Fruit fly (Drosophila melanogaster) whole organism, adult: ENCODE data around the gene CG7156.

Experiments
- CG12768 ChIP-seq: fragments of 200-800 bp; sonication (Bioruptor generic); optimal IDR thresholded peaks from 2 replicates; lab custom pipeline; 2017; ENCODE audit warnings: missing biosample characterization, missing genetic modification characterization, mild to moderate bottlenecking, moderate library complexity, missing genetic modification reagents
- CG14711 ChIP-seq: fragments of 200-800 bp; sonication (Bioruptor generic); optimal IDR thresholded peaks from 2 replicates; lab custom pipeline; 2018; ENCODE audit warnings: missing biosample characterization, mild to moderate bottlenecking, missing genetic modification characterization, moderate library complexity
- CG33017 ChIP-seq: fragments of 200-800 bp; sonication (Bioruptor generic); optimal IDR thresholded peaks from 2 replicates; lab custom pipeline; 2018; ENCODE audit warnings: missing biosample characterization, mild to moderate bottlenecking, missing genetic modification characterization, moderate library complexity
- CG7101 ChIP-seq: fragments of 200-800 bp; sonication (Bioruptor generic); optimal IDR thresholded peaks from 2 replicates; lab custom pipeline; 2018; ENCODE audit warnings: missing biosample characterization, mild to moderate bottlenecking, missing genetic modification characterization, moderate library complexity
- Hr96 ChIP-seq: fragments of 200-800 bp; sonication (Bioruptor generic); optimal IDR thresholded peaks from 2 replicates; lab custom pipeline; 2016; ENCODE audit warnings: missing biosample characterization, missing genetic modification characterization
- Mnt ChIP-seq: fragments of 200-800 bp; sonication (Bioruptor generic); optimal IDR thresholded peaks from 2 replicates; lab custom pipeline; 2016; ENCODE audit warnings: missing biosample characterization, mild to moderate bottlenecking, missing genetic modification characterization
- cic ChIP-seq: fragments of 200-800 bp; sonication (Bioruptor generic); optimal IDR thresholded peaks from 2 replicates; lab custom pipeline; 2017; ENCODE audit warnings: missing biosample characterization, mild to moderate bottlenecking, missing genetic modification characterization, moderate library complexity
- cnc ChIP-seq, 2 experiments: fragments of >200 bp; optimal IDR thresholded peaks; 2 replicates each; lab custom pipeline; 2017
- kay ChIP-seq: fragments of 200-800 bp; sonication (Bioruptor generic); peaks from one replicate; lab custom pipeline; 2016; ENCODE audit warnings: missing biosample characterization, missing genetic modification characterization, borderline replicate concordance
- ovo ChIP-seq: fragments of 200-800 bp; sonication (Bioruptor generic); optimal IDR thresholded peaks from 2 replicates; lab custom pipeline; 2016; ENCODE audit warnings: missing biosample characterization, missing genetic modification characterization
- tj ChIP-seq: fragments of 200-800 bp; sonication (Bioruptor generic); optimal IDR thresholded peaks from 3 replicates; lab custom pipeline; 2017; ENCODE audit warnings: missing biosample characterization, mild to moderate bottlenecking, missing genetic modification characterization, moderate library complexity

- no peak for TF ChIP-seq CG33017 (tag; lab: Kevin White, UChicago)
- TF ChIP-seq tj, result no peak
- TF ChIP-seq cnc (optimal IDR thresholded peaks at IDR 0.05; lab: Kevin White, UChicago), result no peak
- TF ChIP-seq kay, result no peak
- TF ChIP-seq CG14711 (tag; lab: Kevin White, UChicago), result no peak
- TF ChIP-seq Hr96 (GFP tag; lab: Kevin White, UChicago), result no peak
- no peak for TF ChIP-seq CG7101 (tag; lab: Kevin White, UChicago)
- no peak for TF ChIP-seq ovo (GFP tag; lab: Kevin White, UChicago)
- no peak for TF ChIP-seq Mnt (GFP tag; lab: Kevin White, UChicago)
- TF ChIP-seq cic, result no peak
- TF ChIP-seq CG12768 (GFP tag; lab: Kevin White, UChicago), result no peak
These were observed 25.5 kb upstream of the CG7156 start, which contains the start of gene CG18599 for dm6 chr3R:18267489-18267888.
